Worm (Caenorhabditis elegans): ENCODE measurements around the gene nhx-1.

- TF ChIP-seq ceh-13 (GFP tag; optimal IDR thresholded peaks at IDR 0.05): no peak
- 0 out of 2 replicates have a peak, but pooled peaks have one; percentile 14 for TF ChIP-seq tbx-11 (GFP tag; IDR thresholded peaks at IDR 0.05)
- TF ChIP-seq scrt-1 (GFP tag; IDR thresholded peaks at IDR 0.05): no peak
- TF ChIP-seq ama-1 (optimal IDR thresholded peaks at IDR 0.05): no peak
- peak; percentile 85 for TF ChIP-seq F13C5.2 (tag; optimal IDR thresholded peaks at IDR 0.05)
- TF ChIP-seq aly-1 (tag; optimal IDR thresholded peaks at IDR 0.05): no peak
- no peak for TF ChIP-seq tra-4 (tag; optimal IDR thresholded peaks at IDR 0.05)
Measured at ce11 chrX:16056404-16056803, 39.5 kb downstream of the nhx-1 start.
